Fruit fly (Drosophila melanogaster) whole organism, embryonic: ENCODE data around the gene CG31321.
A peak's percentile ranks its signal among the peaks of the same experiment; 100 is the strongest.

Experiments used
- Adf1 ChIP-seq: fragments of 200-800 bp; sonication (Bioruptor generic); IDR thresholded peaks from 2 replicates; pipeline ENCODE4 v1.3.6; 2022; ENCODE audit warnings: missing biosample characterization, missing genetic modification characterization
- Bteb2 ChIP-seq: fragments of 200-800 bp; sonication (Bioruptor generic); optimal IDR thresholded peaks from 2 replicates; lab custom pipeline; 2016; ENCODE audit warnings: missing biosample characterization, missing genetic modification characterization
- CG10209 ChIP-seq: fragments of 200-800 bp; sonication (Bioruptor generic); optimal IDR thresholded peaks from 3 replicates; lab custom pipeline; 2017; ENCODE audit warnings: missing biosample characterization, mild to moderate bottlenecking, missing genetic modification characterization, missing genetic modification reagents
- CG11247 ChIP-seq: fragments of 200-800 bp; sonication (Bioruptor generic); IDR thresholded peaks from 2 replicates; pipeline ENCODE4 v1.3.6; 2022; ENCODE audit warnings: missing biosample characterization, missing genetic modification characterization
- CG12219 ChIP-seq: fragments of 200-800 bp; sonication (Bioruptor generic); optimal IDR thresholded peaks from 3 replicates; lab custom pipeline; 2018; ENCODE audit warnings: missing biosample characterization, mild to moderate bottlenecking, missing genetic modification characterization
- CG12744 ChIP-seq: fragments of 200-800 bp; sonication (Bioruptor generic); optimal IDR thresholded peaks from 2 replicates; lab custom pipeline; 2016; ENCODE audit warnings: missing biosample characterization, missing genetic modification characterization
- CG13424 ChIP-seq: fragments of 200-800 bp; sonication (Bioruptor generic); optimal IDR thresholded peaks from 2 replicates; lab custom pipeline; 2019; ENCODE audit warnings: missing biosample characterization, mild to moderate bottlenecking, missing genetic modification characterization, moderate library complexity
- CG16815 ChIP-seq: fragments of 200-800 bp; sonication (Bioruptor generic); optimal IDR thresholded peaks from 3 replicates; lab custom pipeline; 2017; ENCODE audit warnings: missing biosample characterization, mild to moderate bottlenecking, missing genetic modification characterization
- CG17802 ChIP-seq: fragments of 200-800 bp; sonication (Bioruptor generic); optimal IDR thresholded peaks from 2 replicates; lab custom pipeline; 2018; ENCODE audit warnings: missing biosample characterization, mild to moderate bottlenecking, missing genetic modification characterization, moderate library complexity
- CG17829 ChIP-seq: fragments of 200-800 bp; optimal IDR thresholded peaks from 2 replicates; lab custom pipeline; 2019; ENCODE audit warnings: missing biosample characterization, mild to moderate bottlenecking, missing genetic modification characterization, moderate library complexity
- CG18599 ChIP-seq: fragments of 200-800 bp; sonication (Bioruptor generic); optimal IDR thresholded peaks from 3 replicates; lab custom pipeline; 2017; ENCODE audit warnings: missing biosample characterization, missing genetic modification characterization, mild to moderate bottlenecking, moderate library complexity, missing genetic modification reagents
- CG30403 ChIP-seq: fragments of 200-800 bp; sonication (Bioruptor generic); optimal IDR thresholded peaks from 3 replicates; lab custom pipeline; 2016; ENCODE audit warnings: missing biosample characterization, missing genetic modification characterization
- CG30431 ChIP-seq: fragments of 200-800 bp; sonication (Bioruptor generic); optimal IDR thresholded peaks from 2 replicates; lab custom pipeline; 2017; ENCODE audit warnings: missing biosample characterization, missing genetic modification characterization
- CG31224 ChIP-seq: fragments of 200-800 bp; sonication (Bioruptor generic); IDR thresholded peaks from 2 replicates; pipeline ENCODE4 v1.3.6; 2022; ENCODE audit warnings: missing biosample characterization, missing genetic modification characterization
- CG5180 ChIP-seq: fragments of 200-800 bp; sonication (Bioruptor generic); optimal IDR thresholded peaks from 3 replicates; lab custom pipeline; 2017; ENCODE audit warnings: missing biosample characterization, missing genetic modification characterization, mild to moderate bottlenecking, moderate library complexity, missing genetic modification reagents
- CG5245 ChIP-seq: fragments of 200-800 bp; sonication (Bioruptor generic); optimal IDR thresholded peaks from 3 replicates; lab custom pipeline; 2016; ENCODE audit warnings: missing biosample characterization, missing genetic modification characterization
- CG6791 ChIP-seq: fragments of 200-800 bp; sonication (Bioruptor generic); IDR thresholded peaks from 3 replicates; pipeline ENCODE4 v1.3.6; 2022; ENCODE audit warnings: missing biosample characterization, missing genetic modification characterization; ENCODE audit not compliant: partially characterized antibody
- CG7372 ChIP-seq: fragments of 200-800 bp; sonication (Bioruptor generic); IDR thresholded peaks from 2 replicates; pipeline ENCODE4 v1.3.6; 2022; ENCODE audit warnings: missing biosample characterization, missing genetic modification characterization
- Dip3 ChIP-seq: fragments of 200-800 bp; sonication (Bioruptor generic); optimal IDR thresholded peaks from 3 replicates; lab custom pipeline; 2016; ENCODE audit warnings: missing biosample characterization, missing genetic modification characterization
- Drgx ChIP-seq: fragments of 200-800 bp; sonication (Bioruptor generic); IDR thresholded peaks from 2 replicates; pipeline ENCODE4 v1.3.6; 2022; ENCODE audit warnings: missing biosample characterization, missing genetic modification characterization
- ERR ChIP-seq: fragments of 200-800 bp; sonication (Bioruptor generic); optimal IDR thresholded peaks from 2 replicates; lab custom pipeline; 2016; ENCODE audit warnings: missing biosample characterization, missing genetic modification characterization
- Ets97D ChIP-seq: fragments of 200-800 bp; sonication (Bioruptor generic); optimal IDR thresholded peaks from 3 replicates; lab custom pipeline; 2016; ENCODE audit warnings: missing biosample characterization, missing genetic modification characterization
- HLHmδ ChIP-seq: fragments of 200-800 bp; sonication (Bioruptor generic); optimal IDR thresholded peaks from 2 replicates; lab custom pipeline; 2018; ENCODE audit warnings: missing biosample characterization, mild to moderate bottlenecking, missing genetic modification characterization, moderate library complexity
- Hr3 ChIP-seq: fragments of 200-800 bp; sonication (Bioruptor generic); optimal IDR thresholded peaks from 3 replicates; lab custom pipeline; 2016; ENCODE audit warnings: missing biosample characterization, missing genetic modification characterization
- Hsf ChIP-seq: fragments of 200-800 bp; sonication (Bioruptor generic); optimal IDR thresholded peaks from 3 replicates; lab custom pipeline; 2016; ENCODE audit warnings: missing biosample characterization, missing genetic modification characterization
- Lim3 ChIP-seq: fragments of 200-800 bp; sonication (Bioruptor generic); IDR thresholded peaks from 2 replicates; pipeline ENCODE4 v1.3.6; 2022; ENCODE audit warnings: missing biosample characterization, missing genetic modification characterization
- MESR4 ChIP-seq: fragments of 200-800 bp; sonication (Bioruptor generic); optimal IDR thresholded peaks from 2 replicates; lab custom pipeline; 2018; ENCODE audit warnings: missing biosample characterization, mild to moderate bottlenecking, missing genetic modification characterization, moderate library complexity
- Optix ChIP-seq: fragments of 200-800 bp; sonication (Bioruptor generic); IDR thresholded peaks from 3 replicates; pipeline ENCODE4 v1.3.6; 2022; ENCODE audit warnings: missing biosample characterization, missing genetic modification characterization
- Pdp1 ChIP-seq, 2 experiments: fragments of 200-800 bp; sonication (Bioruptor generic); optimal IDR thresholded peaks; 3 replicates each; lab custom pipeline; 2016; ENCODE audit warnings: missing biosample characterization in 2 of 2, missing genetic modification characterization in 2 of 2, mild to moderate bottlenecking in 1 of 2, moderate library complexity in 1 of 2
- Sry-β ChIP-seq: fragments of 200-800 bp; sonication (Bioruptor generic); optimal IDR thresholded peaks from 2 replicates; lab custom pipeline; 2018; ENCODE audit warnings: missing biosample characterization, mild to moderate bottlenecking, missing genetic modification characterization, moderate library complexity
- Stat92E ChIP-seq, 3 experiments: fragments of >200 bp in 2 of 3; fragments of 200-800 bp in 1 of 3; sonication (Bioruptor generic) in 1 of 3; optimal IDR thresholded peaks; 2 replicates each; lab custom pipeline; 2017 to 2019; ENCODE audit warnings: missing biosample characterization in 3 of 3, missing genetic modification characterization in 3 of 3, mild to moderate bottlenecking in 1 of 3, moderate library complexity in 1 of 3
- Xrp1 ChIP-seq: fragments of 200-800 bp; sonication (Bioruptor generic); IDR thresholded peaks from 2 replicates; pipeline ENCODE4 v1.3.6; 2022; ENCODE audit warnings: missing biosample characterization, missing genetic modification characterization
- bab2 ChIP-seq: fragments of 200-800 bp; sonication (Bioruptor generic); optimal IDR thresholded peaks from 2 replicates; lab custom pipeline; 2016; ENCODE audit warnings: missing biosample characterization, missing genetic modification characterization
- br ChIP-seq: fragments of >200 bp; optimal IDR thresholded peaks from 2 replicates; lab custom pipeline; 2017
- dati ChIP-seq: fragments of 200-800 bp; sonication (Bioruptor generic); IDR thresholded peaks from 2 replicates; pipeline ENCODE4 v1.3.6; 2022; ENCODE audit warnings: missing biosample characterization, missing genetic modification characterization
- emc ChIP-seq: fragments of 200-800 bp; sonication (Bioruptor generic); optimal IDR thresholded peaks from 2 replicates; lab custom pipeline; 2016; ENCODE audit warnings: missing biosample characterization, missing genetic modification characterization
- eve ChIP-seq, 2 experiments: fragments of >200 bp; optimal IDR thresholded peaks; 2 replicates each; lab custom pipeline; 2017; ENCODE audit warnings: missing biosample characterization in 2 of 2, missing genetic modification characterization in 2 of 2
- fu2 ChIP-seq: fragments of 200-800 bp; sonication (Bioruptor generic); optimal IDR thresholded peaks from 2 replicates; lab custom pipeline; 2016; ENCODE audit warnings: missing biosample characterization, missing genetic modification characterization
- gro ChIP-seq: fragments of 200-800 bp; sonication (Bioruptor generic); optimal IDR thresholded peaks from 2 replicates; lab custom pipeline; 2016; ENCODE audit warnings: missing biosample characterization, missing genetic modification characterization
- gsb ChIP-seq: fragments of 200-800 bp; sonication (Bioruptor generic); IDR thresholded peaks from 2 replicates; pipeline ENCODE4 v1.3.6; 2022; ENCODE audit warnings: missing biosample characterization, missing genetic modification characterization
- klu ChIP-seq: fragments of 200-800 bp; sonication (Bioruptor generic); IDR thresholded peaks from 2 replicates; pipeline ENCODE4 v1.3.6; 2022; ENCODE audit warnings: missing biosample characterization, missing genetic modification characterization
- lilli ChIP-seq: fragments of 200-800 bp; sonication (Bioruptor generic); optimal IDR thresholded peaks from 3 replicates; lab custom pipeline; 2016; ENCODE audit warnings: missing biosample characterization, missing genetic modification characterization
- oc ChIP-seq: fragments of 200-800 bp; sonication (Bioruptor generic); optimal IDR thresholded peaks from 2 replicates; lab custom pipeline; 2018; ENCODE audit warnings: missing biosample characterization, mild to moderate bottlenecking, missing genetic modification characterization, moderate library complexity
- pros ChIP-seq: fragments of 200-800 bp; sonication (Bioruptor generic); optimal IDR thresholded peaks from 3 replicates; lab custom pipeline; 2019; ENCODE audit warnings: missing biosample characterization, mild to moderate bottlenecking, missing genetic modification characterization, moderate library complexity
- sd ChIP-seq: fragments of 200-800 bp; sonication (Bioruptor generic); optimal IDR thresholded peaks from 3 replicates; lab custom pipeline; 2018; ENCODE audit warnings: missing biosample characterization, mild to moderate bottlenecking, missing genetic modification characterization, moderate library complexity
- tll ChIP-seq, 2 experiments: fragments of 200-800 bp in 1 of 2; fragments of >200 bp in 1 of 2; sonication (Bioruptor generic) in 1 of 2; optimal IDR thresholded peaks; 2 replicates each; lab custom pipeline; 2017 to 2019; ENCODE audit warnings: missing biosample characterization in 2 of 2, missing genetic modification characterization in 2 of 2, mild to moderate bottlenecking in 1 of 2, moderate library complexity in 1 of 2
- trh ChIP-seq: fragments of 200-800 bp; sonication (Bioruptor generic); optimal IDR thresholded peaks from 2 replicates; lab custom pipeline; 2016; ENCODE audit warnings: missing biosample characterization, missing genetic modification characterization
- ttk ChIP-seq: fragments of 200-800 bp; sonication (Bioruptor generic); IDR thresholded peaks from 2 replicates; pipeline ENCODE4 v2.1.2; 2022; ENCODE audit warnings: missing biosample characterization, missing genetic modification characterization
- yki ChIP-seq: fragments of >200 bp; optimal IDR thresholded peaks from 3 replicates; lab custom pipeline; 2018

The CG31321 gene

dm6 chr3R:14288669-14289383, 21.3 kb upstream of the CG31321 start, which contains the start of gene red (continued):
- TF ChIP-seq Dip3 (GFP tag; lab: Kevin White, UChicago) = peak; percentile 68
- peak; percentile 58 for TF ChIP-seq CG12219 (GFP tag; lab: Kevin White, UChicago)
- TF ChIP-seq ERR (GFP tag; lab: Kevin White, UChicago) = peak; percentile 17
- TF ChIP-seq fu2 (GFP tag; lab: Kevin White, UChicago) = peak; percentile 59
- peak; percentile 40; the same call in 1 of the 2 replicates for TF ChIP-seq Adf1 (GFP tag; lab: Robert Waterston, UW)
- TF ChIP-seq gro (GFP tag; lab: Kevin White, UChicago) = peak; percentile 58
- TF ChIP-seq Drgx (GFP tag; lab: Robert Waterston, UW) = peak; percentile 59
- TF ChIP-seq Pdp1 (GFP tag; optimal IDR thresholded peaks at IDR 0.05; lab: Kevin White, UChicago) = peak; percentile 19 to 31
- 0 out of 2 replicates have a peak, but pooled peaks have one; percentile 13 for TF ChIP-seq CG11247
- TF ChIP-seq Sry-β (GFP tag; lab: Kevin White, UChicago) = no peak
- TF ChIP-seq dati (GFP tag; lab: Robert Waterston, UW) = peak; percentile 49; the same call in 1 of the 2 replicates
- peak; percentile 74 for TF ChIP-seq Xrp1
- peak in 1 of 3 experiments; percentile 9 for TF ChIP-seq Stat92E (GFP tag; optimal IDR thresholded peaks at IDR 0.05; lab: Kevin White, UChicago)
- TF ChIP-seq br (lab: Kevin White, UChicago) = no peak
- no peak for TF ChIP-seq bab2 (GFP tag; lab: Kevin White, UChicago)
- peak; percentile 69 for TF ChIP-seq CG30403 (GFP tag; lab: Kevin White, UChicago)
- TF ChIP-seq CG13424 (tag; lab: Kevin White, UChicago) = peak; percentile 81
- peak; percentile 70 for TF ChIP-seq ttk (GFP tag; lab: Robert Waterston, UW)
- no peak for TF ChIP-seq tll (GFP tag; optimal IDR thresholded peaks at IDR 0.05; lab: Kevin White, UChicago)
- no peak for TF ChIP-seq klu
- peak; percentile 92 for TF ChIP-seq CG5180 (GFP tag; lab: Kevin White, UChicago)
- no peak for TF ChIP-seq HLHmδ (GFP tag; lab: Kevin White, UChicago)
- peak; percentile 39; the same call in 1 of the 2 replicates for TF ChIP-seq Lim3 (GFP tag; lab: Robert Waterston, UW)
- peak; percentile 78 for TF ChIP-seq CG7372 (GFP tag; lab: Robert Waterston, UW)
- TF ChIP-seq oc = peak; percentile 41
- 0 out of 3 replicates have a peak, but pooled peaks have one; percentile 33 for TF ChIP-seq Optix (GFP tag; lab: Robert Waterston, UW)
- TF ChIP-seq MESR4 (GFP tag; lab: Kevin White, UChicago) = no peak
- peak; percentile 39 for TF ChIP-seq CG30431 (GFP tag; lab: Kevin White, UChicago)
- peak; percentile 1 for TF ChIP-seq CG12744 (GFP tag; lab: Kevin White, UChicago)
- no peak for TF ChIP-seq yki
- no peak for TF ChIP-seq trh
- peak; percentile 61 for TF ChIP-seq sd (tag; lab: Kevin White, UChicago)
- TF ChIP-seq eve (GFP tag; optimal IDR thresholded peaks at IDR 0.05; lab: Kevin White, UChicago) = peak in 1 of 2 experiments; percentile 89
- peak; percentile 62 for TF ChIP-seq Hsf (GFP tag; lab: Kevin White, UChicago)
- TF ChIP-seq pros (GFP tag; lab: Kevin White, UChicago) = peak; percentile 43
- no peak; the same call in 2 of the 3 replicates for TF ChIP-seq CG6791 (GFP tag; lab: Robert Waterston, UW)
- peak; percentile 30 for TF ChIP-seq emc (GFP tag; lab: Kevin White, UChicago)
- peak; percentile 53 for TF ChIP-seq CG5245
- TF ChIP-seq Ets97D = peak; percentile 0
- TF ChIP-seq CG17829 (tag; lab: Kevin White, UChicago) = peak; percentile 58
- peak; percentile 90 for TF ChIP-seq CG18599 (GFP tag; lab: Kevin White, UChicago)
- TF ChIP-seq CG31224 (GFP tag; lab: Robert Waterston, UW) = peak; percentile 63
- TF ChIP-seq CG17802 = no peak
- peak; percentile 51 for TF ChIP-seq Bteb2
- TF ChIP-seq Hr3 = peak; percentile 64
- TF ChIP-seq CG10209 (GFP tag; lab: Kevin White, UChicago) = peak; percentile 74
- TF ChIP-seq gsb (GFP tag; lab: Robert Waterston, UW) = peak; percentile 74
- peak; percentile 17 for TF ChIP-seq CG16815 (GFP tag; lab: Kevin White, UChicago)
- TF ChIP-seq lilli (GFP tag; lab: Kevin White, UChicago) = peak; percentile 81
